Fruit fly (Drosophila melanogaster) whole organism, prepupa: ENCODE measurements around the gene Atf3.

Source experiments
- Blimp-1 ChIP-seq: fragments of 200-800 bp; sonication (Bioruptor generic); optimal IDR thresholded peaks from 3 replicates; lab custom pipeline; 2017; ENCODE audit warnings: missing biosample characterization, missing genetic modification characterization, mild to moderate bottlenecking, moderate library complexity, missing genetic modification reagents
- CG10631 ChIP-seq: fragments of 200-800 bp; sonication (Bioruptor generic); optimal IDR thresholded peaks from 2 replicates; lab custom pipeline; 2016; ENCODE audit warnings: missing biosample characterization, missing genetic modification characterization
- CG10669 ChIP-seq: fragments of 200-800 bp; sonication (Bioruptor generic); optimal IDR thresholded peaks from 3 replicates; lab custom pipeline; 2018; ENCODE audit warnings: missing biosample characterization, mild to moderate bottlenecking, missing genetic modification characterization, moderate library complexity
- CG11762 ChIP-seq: fragments of 200-800 bp; sonication (Bioruptor generic); optimal IDR thresholded peaks from 3 replicates; lab custom pipeline; 2016; ENCODE audit warnings: missing biosample characterization, missing genetic modification characterization; ENCODE audit not compliant: insufficient read depth
- CG15336 ChIP-seq: fragments of 200-800 bp; sonication (Bioruptor generic); IDR thresholded peaks from 2 replicates; pipeline ENCODE4 v1.3.6; 2022; ENCODE audit warnings: missing biosample characterization, missing genetic modification characterization
- CG16779 ChIP-seq: fragments of 200-800 bp; sonication (Bioruptor generic); optimal IDR thresholded peaks from 3 replicates; lab custom pipeline; 2017; ENCODE audit warnings: missing biosample characterization, mild to moderate bottlenecking, missing genetic modification characterization
- CG34406 ChIP-seq: fragments of 200-800 bp; sonication (Bioruptor generic); optimal IDR thresholded peaks from 3 replicates; lab custom pipeline; 2016; ENCODE audit warnings: missing biosample characterization, missing genetic modification characterization
- CG6163 ChIP-seq: fragments of 200-800 bp; sonication (Bioruptor generic); IDR thresholded peaks from 3 replicates; pipeline ENCODE4 v1.3.6; 2022; ENCODE audit warnings: missing biosample characterization, missing genetic modification characterization
- CG6276 ChIP-seq: fragments of 200-800 bp; sonication (Bioruptor generic); optimal IDR thresholded peaks from 2 replicates; lab custom pipeline; 2017; ENCODE audit warnings: missing biosample characterization, mild to moderate bottlenecking, missing genetic modification characterization
- CG6854 ChIP-seq: fragments of 200-800 bp; sonication (Bioruptor generic); optimal IDR thresholded peaks from 2 replicates; lab custom pipeline; 2017; ENCODE audit warnings: missing biosample characterization, mild to moderate bottlenecking, missing genetic modification characterization
- CG7368 ChIP-seq: fragments of 200-800 bp; sonication (Bioruptor generic); optimal IDR thresholded peaks from 3 replicates; lab custom pipeline; 2016; ENCODE audit warnings: missing biosample characterization, missing genetic modification characterization
- CG8319 ChIP-seq: fragments of 200-800 bp; sonication (Bioruptor generic); optimal IDR thresholded peaks from 3 replicates; lab custom pipeline; 2016; ENCODE audit warnings: missing biosample characterization, missing genetic modification characterization
- Eip78C ChIP-seq: fragments of 200-800 bp; sonication (Bioruptor generic); peaks from one replicate; lab custom pipeline; 2016; ENCODE audit warnings: missing biosample characterization, missing genetic modification characterization
- Eip93F ChIP-seq: fragments of 200-800 bp; sonication (Bioruptor generic); optimal IDR thresholded peaks from 2 replicates; lab custom pipeline; 2016; ENCODE audit warnings: missing biosample characterization, mild to moderate bottlenecking, missing genetic modification characterization
- Ets21C ChIP-seq: fragments of 200-800 bp; sonication (Bioruptor generic); optimal IDR thresholded peaks from 3 replicates; lab custom pipeline; 2016; ENCODE audit warnings: missing biosample characterization, missing genetic modification characterization
- Ets96B ChIP-seq: fragments of 200-800 bp; optimal IDR thresholded peaks from 2 replicates; lab custom pipeline; 2019; ENCODE audit warnings: missing biosample characterization, mild to moderate bottlenecking, missing genetic modification characterization, moderate library complexity
- Gug ChIP-seq: fragments of 200-800 bp; sonication (Bioruptor generic); IDR thresholded peaks from 2 replicates; pipeline ENCODE4 v1.3.6; 2022; ENCODE audit warnings: missing biosample characterization, missing genetic modification characterization
- Hr38 ChIP-seq: sonication (Bioruptor generic); optimal IDR thresholded peaks from 2 replicates; lab custom pipeline; 2016; ENCODE audit warnings: missing biosample characterization, missing genetic modification characterization
- Hr39 ChIP-seq: fragments of 200-800 bp; sonication (Bioruptor generic); optimal IDR thresholded peaks from 2 replicates; lab custom pipeline; 2016; ENCODE audit warnings: missing biosample characterization, missing genetic modification characterization
- Lpt ChIP-seq: fragments of 200-800 bp; sonication (Bioruptor generic); optimal IDR thresholded peaks from 3 replicates; lab custom pipeline; 2016; ENCODE audit warnings: missing biosample characterization, missing genetic modification characterization
- Smox ChIP-seq: fragments of 200-800 bp; sonication (Bioruptor generic); optimal IDR thresholded peaks from 3 replicates; lab custom pipeline; 2016; ENCODE audit warnings: missing biosample characterization, missing genetic modification characterization
- Sox102F ChIP-seq: fragments of 200-800 bp; sonication (Bioruptor generic); optimal IDR thresholded peaks from 2 replicates; lab custom pipeline; 2016; ENCODE audit warnings: missing biosample characterization, mild to moderate bottlenecking, missing genetic modification characterization
- Sox14 ChIP-seq: fragments of 200-800 bp; sonication (Bioruptor generic); optimal IDR thresholded peaks from 3 replicates; lab custom pipeline; 2016; ENCODE audit warnings: missing biosample characterization, missing genetic modification characterization
- achi ChIP-seq: fragments of 200-800 bp; sonication (Bioruptor generic); optimal IDR thresholded peaks from 3 replicates; lab custom pipeline; 2016; ENCODE audit warnings: missing biosample characterization, missing genetic modification characterization
- acj6 ChIP-seq: fragments of 200-800 bp; sonication (Bioruptor generic); optimal IDR thresholded peaks from 3 replicates; lab custom pipeline; 2016; ENCODE audit warnings: missing biosample characterization, missing genetic modification characterization
- cyc ChIP-seq: fragments of 200-800 bp; sonication (Bioruptor generic); optimal IDR thresholded peaks from 3 replicates; lab custom pipeline; 2016; ENCODE audit warnings: missing biosample characterization, missing genetic modification characterization
- dac ChIP-seq: fragments of 200-800 bp; sonication (Bioruptor generic); optimal IDR thresholded peaks from 2 replicates; lab custom pipeline; 2017; ENCODE audit warnings: missing biosample characterization, mild to moderate bottlenecking, missing genetic modification characterization
- eg ChIP-seq: fragments of 200-800 bp; sonication (Bioruptor generic); IDR thresholded peaks from 3 replicates; pipeline ENCODE4 v1.3.6; 2022; ENCODE audit warnings: missing biosample characterization, missing genetic modification characterization
- fd59A ChIP-seq: fragments of 200-800 bp; sonication (Bioruptor generic); optimal IDR thresholded peaks from 2 replicates; lab custom pipeline; 2017; ENCODE audit warnings: missing biosample characterization, mild to moderate bottlenecking, missing genetic modification characterization, missing genetic modification reagents
- lz ChIP-seq: fragments of 200-800 bp; sonication (Bioruptor generic); optimal IDR thresholded peaks from 3 replicates; lab custom pipeline; 2016; ENCODE audit warnings: missing biosample characterization, missing genetic modification characterization
- net ChIP-seq: fragments of 200-800 bp; sonication (Bioruptor generic); optimal IDR thresholded peaks from 3 replicates; lab custom pipeline; 2016; ENCODE audit warnings: missing biosample characterization, missing genetic modification characterization
- pdm3 ChIP-seq: fragments of 200-800 bp; sonication (Bioruptor generic); optimal IDR thresholded peaks from 3 replicates; lab custom pipeline; 2016; ENCODE audit warnings: missing biosample characterization, missing genetic modification characterization
- salr ChIP-seq, 2 experiments: fragments of 200-800 bp; sonication (Bioruptor generic); optimal IDR thresholded peaks; 3 replicates each; lab custom pipeline; 2016 to 2018; ENCODE audit warnings: missing biosample characterization in 2 of 2, missing genetic modification characterization in 2 of 2, mild to moderate bottlenecking in 1 of 2
- ss ChIP-seq, 2 experiments: fragments of 200-800 bp; sonication (Bioruptor generic); optimal IDR thresholded peaks; 2 replicates in 1 of 2; 3 replicates in 1 of 2; lab custom pipeline; 2017 to 2018; ENCODE audit warnings: mild to moderate bottlenecking in 2 of 2, missing biosample characterization in 2 of 2, missing genetic modification characterization in 2 of 2, moderate library complexity in 1 of 2
- svp ChIP-seq: fragments of 200-800 bp; sonication (Bioruptor generic); peaks from one replicate; lab custom pipeline; 2016; ENCODE audit warnings: missing biosample characterization, missing genetic modification characterization
- vri ChIP-seq: fragments of 200-800 bp; sonication (Bioruptor generic); optimal IDR thresholded peaks from 3 replicates; lab custom pipeline; 2016; ENCODE audit warnings: missing biosample characterization, mild to moderate bottlenecking, missing genetic modification characterization

The Atf3 gene

dm6 chrX:1320144-1320981 lies 45.3 kb upstream of the Atf3 start (continued):
- peak; percentile 71 for TF ChIP-seq lz (GFP tag; lab: Kevin White, UChicago)
- TF ChIP-seq CG11762 (GFP tag; lab: Kevin White, UChicago) = no peak
- TF ChIP-seq fd59A (GFP tag; lab: Kevin White, UChicago) = no peak
- TF ChIP-seq Lpt = no peak

- TF ChIP-seq Ets96B = no peak
- TF ChIP-seq pdm3 (GFP tag; lab: Kevin White, UChicago) = no peak
- no peak for TF ChIP-seq Hr39 (GFP tag; lab: Kevin White, UChicago)
- no peak for TF ChIP-seq Lpt
- no peak for TF ChIP-seq net (GFP tag; lab: Kevin White, UChicago)
- no peak for TF ChIP-seq CG10631 (GFP tag; lab: Kevin White, UChicago)
- no peak for TF ChIP-seq CG6163
- TF ChIP-seq acj6 (GFP tag; lab: Kevin White, UChicago) = no peak
- TF ChIP-seq vri = no peak
- no peak for TF ChIP-seq Sox102F (GFP tag; lab: Kevin White, UChicago)
- TF ChIP-seq Hr38 (GFP tag; lab: Kevin White, UChicago) = no peak
- TF ChIP-seq dac = no peak
- no peak for TF ChIP-seq Ets21C (GFP tag; lab: Kevin White, UChicago)
- TF ChIP-seq CG15336 (GFP tag; lab: Robert Waterston, UW) = no peak
- no peak for TF ChIP-seq CG6276
- TF ChIP-seq Blimp-1 = no peak
- TF ChIP-seq, all 60 proteins: peak for 0
Observed at dm6 chrX:1312510-1312909, 37.4 kb upstream of the Atf3 start.

dm6 chrX:1311218-1311617 lies 36.1 kb upstream of the Atf3 start:
- TF ChIP-seq Blimp-1 = no peak
- no peak for TF ChIP-seq CG6163
- TF ChIP-seq CG16779 (tag; lab: Kevin White, UChicago) = no peak
- TF ChIP-seq dac = no peak
- TF ChIP-seq Ets96B = no peak
- TF ChIP-seq, all 60 proteins: peak for 0

dm6 chrX:1308444-1308843 lies 33.4 kb upstream of the Atf3 start:
- no peak for TF ChIP-seq svp (GFP tag; lab: Kevin White, UChicago)
- peak in 1 of 2 experiments; percentile 30 for TF ChIP-seq ss (GFP tag; optimal IDR thresholded peaks at IDR 0.05; lab: Kevin White, UChicago)
- TF ChIP-seq acj6 (GFP tag; lab: Kevin White, UChicago) = no peak
- no peak for TF ChIP-seq lz (GFP tag; lab: Kevin White, UChicago)
- peak; percentile 20; the same call in 1 of the 2 replicates for TF ChIP-seq CG15336 (GFP tag; lab: Robert Waterston, UW)
- peak; percentile 25; the same call in 1 of the 3 replicates for TF ChIP-seq eg (GFP tag; lab: Robert Waterston, UW)
- peak; percentile 49 for TF ChIP-seq CG6854 (GFP tag; lab: Kevin White, UChicago)

dm6 chrX:1303961-1304360 lies 28.9 kb upstream of the Atf3 start:
- TF ChIP-seq CG10669 = no peak
- TF ChIP-seq Eip78C = peak; percentile 50
- no peak for TF ChIP-seq CG8319
- peak; percentile 95 for TF ChIP-seq Blimp-1

- no peak for TF ChIP-seq Gug (GFP tag; lab: Robert Waterston, UW)
- no peak for TF ChIP-seq Eip93F (GFP tag; lab: Kevin White, UChicago)
- no peak for TF ChIP-seq Sox14 (GFP tag; lab: Kevin White, UChicago)
- TF ChIP-seq Smox (GFP tag; lab: Kevin White, UChicago) = no peak
- TF ChIP-seq CG16779 (tag; lab: Kevin White, UChicago) = no peak
- no peak for TF ChIP-seq Hr39 (GFP tag; lab: Kevin White, UChicago)
- no peak for TF ChIP-seq cyc (GFP tag; lab: Kevin White, UChicago)
- TF ChIP-seq salr (GFP tag; optimal IDR thresholded peaks at IDR 0.05; lab: Kevin White, UChicago) = no peak
- TF ChIP-seq CG34406 (GFP tag; lab: Kevin White, UChicago) = no peak
- TF ChIP-seq CG7368 = no peak
- no peak for TF ChIP-seq Ets21C (GFP tag; lab: Kevin White, UChicago)
- no peak for TF ChIP-seq pdm3 (GFP tag; lab: Kevin White, UChicago)
- no peak for TF ChIP-seq achi (GFP tag; lab: Kevin White, UChicago)
- TF ChIP-seq Ets96B = no peak
Observed at dm6 chrX:1299928-1300327, 24.8 kb upstream of the Atf3 start.
